Worm (Caenorhabditis elegans) whole organism, L4/young adult: ENCODE results near the gene F19B2.7.

Experiments
- W03F9.2 ChIP-seq: fragments of 150-350 bp; optimal IDR thresholded peaks from 2 replicates; lab custom pipeline; 2014; ENCODE audit warnings: missing biosample characterization, missing genetic modification characterization
- dao-5 ChIP-seq: sonication (generic microtip); optimal IDR thresholded peaks from 2 replicates; lab custom pipeline; 2016; ENCODE audit warnings: missing genotype, missing genetic modification characterization, moderate library complexity, missing compliant biosample characterization
- him-1 ChIP-seq: sonication (generic microtip); optimal IDR thresholded peaks from 2 replicates; lab custom pipeline; 2016; ENCODE audit warnings: missing genotype, missing genetic modification reagents, missing genetic modification characterization, missing compliant biosample characterization

DNA sequence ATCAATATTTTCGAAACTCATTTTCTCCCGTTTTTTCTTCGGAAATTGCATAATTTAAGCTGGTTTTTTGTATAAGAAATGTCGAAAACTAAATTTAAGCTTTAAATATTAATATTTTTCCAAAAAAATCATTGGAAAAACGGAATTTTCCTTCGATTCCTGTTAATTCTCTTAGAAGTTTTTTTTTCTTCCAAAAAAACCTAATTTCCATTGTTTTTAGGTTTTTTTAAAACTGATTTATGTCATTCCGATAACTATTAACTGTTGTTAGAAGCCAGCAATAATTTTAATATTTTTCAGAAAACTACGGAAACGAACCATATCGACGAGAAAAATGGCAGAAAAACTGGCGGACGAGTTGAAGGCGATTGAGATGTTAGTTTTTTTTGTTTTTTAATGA lies 49.8 kb downstream of the F19B2.7 start, which contains the start of gene fbxa-114:
- no peak for TF ChIP-seq him-1
- TF ChIP-seq dao-5 (tag; lab: Kevin White, UChicago), result no peak
- no peak for TF ChIP-seq W03F9.2
